Worm (Caenorhabditis elegans): ENCODE results near the gene C25A8.2.

- TF ChIP-seq pha-4 (GFP tag; IDR thresholded peaks at IDR 0.05) (no peak), pha-4 (tag; optimal IDR thresholded peaks at IDR 0.05) (no peak), lin-39 (tag; optimal IDR thresholded peaks at IDR 0.05) (no peak), nhr-11 (tag; optimal IDR thresholded peaks at IDR 0.05) (no peak), ceh-28 (tag; optimal IDR thresholded peaks at IDR 0.05) (no peak), unc-39 (tag; optimal IDR thresholded peaks at IDR 0.05) (no peak), fos-1 (tag; optimal IDR thresholded peaks at IDR 0.05) (no peak), ama-1 (optimal IDR thresholded peaks at IDR 0.05) (no peak), skn-1 (tag; optimal IDR thresholded peaks at IDR 0.05) (no peak), lin-38 (GFP tag; IDR thresholded peaks at IDR 0.05) (no peak)
These were observed 1.2 kb downstream of the C25A8.2 start, which contains the start of gene C25A8.1 for ce11 chrIV:7010835-7011234.

All from whole organism, L4 larva.